Worm (Caenorhabditis elegans): ENCODE measurements around the gene F26D2.10.

- TF ChIP-seq ztf-23 (GFP tag; IDR thresholded peaks at IDR 0.05) (no peak), med-1 (GFP tag; optimal IDR thresholded peaks at IDR 0.05; ENCODE audit: insufficient read depth) (no peak), T22C8.4 (GFP tag; IDR thresholded peaks at IDR 0.05) (no peak), flt-1 (GFP tag; IDR thresholded peaks at IDR 0.05) (no peak), cog-1 (tag; optimal IDR thresholded peaks at IDR 0.05) (no peak), tab-1 (GFP tag; IDR thresholded peaks at IDR 0.05) (no peak), ztf-29 (GFP tag; IDR thresholded peaks at IDR 0.05) (no peak)
Observed at ce11 chrV:16410521-16410920, 18.9 kb downstream of the F26D2.10 start, which contains the start of gene srh-145.
